Worm (Caenorhabditis elegans): ENCODE measurements around the gene F54D12.7.

The F54D12.7 gene

DNA sequence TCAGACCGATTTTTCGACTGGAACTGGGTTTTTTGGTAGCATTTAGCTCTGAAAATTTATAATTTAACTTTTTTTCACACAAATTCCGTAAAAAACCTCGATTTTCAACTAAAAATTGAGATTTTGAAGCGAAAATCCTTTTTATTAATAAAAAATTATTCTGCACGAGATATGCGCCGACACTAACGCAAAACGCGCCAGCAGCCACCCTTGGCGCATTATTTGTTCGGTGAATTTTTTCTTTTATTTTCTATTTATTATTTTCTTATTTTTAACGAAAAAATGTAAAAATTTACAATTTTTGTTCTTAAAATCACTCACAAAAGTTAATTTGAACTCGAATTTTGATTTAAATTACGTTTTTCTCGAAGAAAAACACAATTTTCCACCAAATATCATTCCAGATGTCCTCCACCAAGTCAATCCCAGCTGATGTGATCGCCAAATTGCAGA lies 17.0 kb upstream of the F54D12.7 start, which contains the start of gene Y51H7C.7:
Y51H7C.7 (plus strand) TSS at position 403 of the 453 bp plus-strand sequence.
- TF ChIP-seq pag-3 (tag; optimal IDR thresholded peaks at IDR 0.05; ENCODE audit: borderline replicate concordance), result no peak
- TF ChIP-seq ceh-45 (GFP tag; IDR thresholded peaks at IDR 0.05), result no peak
- no peak for TF ChIP-seq ceh-30 (tag; optimal IDR thresholded peaks at IDR 0.05)

DNA sequence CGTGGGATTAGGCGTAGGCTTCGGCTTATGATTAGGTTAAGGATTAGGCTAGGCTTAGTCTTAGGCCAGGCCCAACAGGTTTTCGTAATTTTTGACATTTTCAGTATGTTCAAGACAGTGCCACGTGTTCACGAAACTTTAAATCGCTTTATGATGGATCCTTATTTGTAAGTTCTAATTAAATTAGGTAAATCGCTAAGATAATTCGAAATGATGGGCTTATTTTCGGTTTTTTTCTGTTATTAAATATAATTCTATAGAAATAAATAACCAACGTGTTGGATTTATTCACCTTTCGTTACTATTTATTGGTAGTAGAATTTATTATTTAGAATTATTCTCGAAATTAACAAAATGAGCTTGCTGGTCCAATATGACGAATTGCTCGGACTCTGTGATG lies 16.3 kb upstream of the F54D12.7 start, which contains the start of gene Y51H7C.8:
Y51H7C.8 (plus strand) TSS at position 301 of the 400 bp plus-strand sequence.
- TF ChIP-seq unc-55 (GFP tag; optimal IDR thresholded peaks at IDR 0.05) (no peak), hlh-6 (tag; optimal IDR thresholded peaks at IDR 0.05) (no peak), zip-5 (tag; optimal IDR thresholded peaks at IDR 0.05) (no peak), ama-1 (optimal IDR thresholded peaks at IDR 0.05) (no peak)

- TF ChIP-seq ceh-24 (tag; optimal IDR thresholded peaks at IDR 0.05) (no peak), hlh-15 (tag; optimal IDR thresholded peaks at IDR 0.05) (no peak), C08G9.2 (tag; optimal IDR thresholded peaks at IDR 0.05) (no peak), ceh-19 (GFP tag; optimal IDR thresholded peaks at IDR 0.05) (no peak), C38D4.7 (GFP tag; optimal IDR thresholded peaks at IDR 0.05) (no peak), K02D7.2 (tag; optimal IDR thresholded peaks at IDR 0.05) (no peak), pha-2 (tag; optimal IDR thresholded peaks at IDR 0.05) (no peak), madf-2 (tag; optimal IDR thresholded peaks at IDR 0.05) (no peak), hlh-8 (tag; optimal IDR thresholded peaks at IDR 0.05) (no peak), ahr-1 (tag; optimal IDR thresholded peaks at IDR 0.05) (no peak)
Measured at ce11 chrII:1400105-1400504, 14.9 kb upstream of the F54D12.7 start, which contains the start of gene F54D12.1. Gene F54D12.1 (plus strand): TSS chrII:1400405.

DNA sequence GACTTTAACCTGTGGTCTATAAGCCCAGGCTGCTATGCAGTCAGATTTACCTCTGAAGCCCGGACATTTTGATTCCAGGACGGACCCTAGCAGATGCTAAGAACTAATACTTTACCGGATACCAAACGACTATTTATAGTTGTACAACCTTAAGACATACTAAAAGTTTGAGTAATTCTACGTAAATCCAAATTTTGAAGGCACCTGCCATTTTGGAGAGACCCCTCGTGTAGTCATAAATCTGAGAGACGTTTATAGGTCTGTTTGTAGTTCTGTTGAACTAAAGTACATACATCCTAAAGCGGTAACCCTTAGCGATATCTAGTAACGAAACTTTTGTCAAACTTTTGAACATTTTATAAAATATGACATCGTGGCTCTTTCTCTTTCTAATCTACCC lies 13.2 kb upstream of the F54D12.7 start, which contains the start of gene F54D12.2:
F54D12.2 (plus strand) TSS at position 301 of the 400 bp plus-strand sequence.
- TF ChIP-seq sox-2 (GFP tag; IDR thresholded peaks at IDR 0.05) (no peak), ama-1 (optimal IDR thresholded peaks at IDR 0.05) (no peak), fax-1 (tag; optimal IDR thresholded peaks at IDR 0.05) (no peak), lin-11 (tag; optimal IDR thresholded peaks at IDR 0.05) (no peak), hlh-15 (tag; optimal IDR thresholded peaks at IDR 0.05) (no peak), elt-4 (tag; optimal IDR thresholded peaks at IDR 0.05) (no peak), ceh-30 (tag; optimal IDR thresholded peaks at IDR 0.05) (no peak), C38D4.7 (GFP tag; optimal IDR thresholded peaks at IDR 0.05) (no peak), ceh-45 (GFP tag; IDR thresholded peaks at IDR 0.05) (no peak), eyg-1 (tag; optimal IDR thresholded peaks at IDR 0.05) (no peak), che-1 (tag; optimal IDR thresholded peaks at IDR 0.05) (no peak), unc-42 (tag; optimal IDR thresholded peaks at IDR 0.05) (no peak), dve-1 (tag; optimal IDR thresholded peaks at IDR 0.05) (no peak), rnt-1 (tag; optimal IDR thresholded peaks at IDR 0.05) (no peak)

DNA sequence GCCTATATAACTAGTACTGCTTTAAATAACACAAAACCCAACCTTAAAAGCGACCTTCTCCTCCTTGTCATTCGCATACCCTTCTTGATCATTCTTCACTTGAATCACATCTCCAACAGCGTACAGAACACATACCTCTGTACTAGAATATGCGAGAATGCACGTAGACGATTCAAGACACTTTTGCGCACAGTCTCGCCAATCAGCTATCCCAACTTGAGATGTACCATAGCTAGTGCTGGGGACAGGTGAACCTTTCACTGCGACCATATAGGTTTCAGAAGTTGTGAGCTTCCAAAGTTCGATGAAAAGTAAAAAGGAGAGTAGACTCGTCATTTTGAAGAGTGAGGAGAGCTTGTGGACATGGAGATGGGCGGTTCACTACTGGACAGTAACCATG lies 12.5 kb upstream of the F54D12.7 start, which contains the start of gene F54D12.8:
F54D12.8 (minus strand) TSS at position 336 of the 400 bp plus-strand sequence.
- no peak for TF ChIP-seq eyg-1 (tag; optimal IDR thresholded peaks at IDR 0.05)
- TF ChIP-seq ceh-18 (tag; optimal IDR thresholded peaks at IDR 0.05), result no peak
- no peak for TF ChIP-seq sdc-2 (tag; optimal IDR thresholded peaks at IDR 0.05)
- TF ChIP-seq elt-4 (tag; optimal IDR thresholded peaks at IDR 0.05), result no peak
- TF ChIP-seq syd-9 (tag; optimal IDR thresholded peaks at IDR 0.05), result no peak
- TF ChIP-seq odd-2 (tag; optimal IDR thresholded peaks at IDR 0.05), result no peak
- TF ChIP-seq ceh-9 (tag; optimal IDR thresholded peaks at IDR 0.05), result no peak
- TF ChIP-seq ceh-14 (tag; optimal IDR thresholded peaks at IDR 0.05), result no peak
- no peak for TF ChIP-seq unc-55 (GFP tag; optimal IDR thresholded peaks at IDR 0.05)
- no peak for TF ChIP-seq dve-1 (tag; optimal IDR thresholded peaks at IDR 0.05)
- TF ChIP-seq madf-2 (tag; optimal IDR thresholded peaks at IDR 0.05), result no peak
- TF ChIP-seq K09A11.1 (tag; optimal IDR thresholded peaks at IDR 0.05; ENCODE audit: insufficient read depth), result no peak
- TF ChIP-seq nfya-1 (tag; optimal IDR thresholded peaks at IDR 0.05), result no peak
- no peak for TF ChIP-seq ceh-45 (GFP tag; IDR thresholded peaks at IDR 0.05)
- no peak for TF ChIP-seq ceh-22 (tag; optimal IDR thresholded peaks at IDR 0.05)

Data from whole organism, late embryonic.